Worm (Caenorhabditis elegans): Measurements from ENCODE around the gene nhr-66.

Gene nhr-66

DNA sequence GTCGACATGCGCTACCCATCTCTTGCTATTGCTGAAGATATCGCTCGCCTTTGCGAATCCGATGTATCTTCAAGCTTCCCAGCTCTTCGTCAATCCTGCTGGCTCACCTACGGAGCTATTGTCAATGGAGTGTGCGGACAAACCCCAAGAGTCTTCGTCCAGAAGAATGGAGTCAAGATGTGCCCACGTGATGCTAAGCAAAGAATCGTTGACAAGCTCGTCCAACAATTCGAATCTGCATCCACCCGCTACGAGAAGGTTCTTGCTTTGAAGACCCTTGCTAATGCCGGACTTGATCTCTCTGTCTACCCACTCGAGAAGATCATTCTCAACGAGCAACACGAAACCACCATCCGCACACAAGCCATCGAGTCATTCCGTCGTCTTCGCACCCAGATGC lies 26.3 kb upstream of the nhr-66 start:
- TF ChIP-seq nhr-76 (tag; optimal IDR thresholded peaks at IDR 0.05) (no peak), fkh-4 (tag; optimal IDR thresholded peaks at IDR 0.05; ENCODE audit: borderline replicate concordance) (no peak), dpl-1 (GFP tag; optimal IDR thresholded peaks at IDR 0.05) (no peak), nhr-20 (tag; optimal IDR thresholded peaks at IDR 0.05) (no peak), ceh-63 (GFP tag; optimal IDR thresholded peaks at IDR 0.05) (no peak), lin-39 (tag; optimal IDR thresholded peaks at IDR 0.05) (no peak), F16B12.6 (tag; optimal IDR thresholded peaks at IDR 0.05) (no peak), ces-1 (GFP tag; optimal IDR thresholded peaks at IDR 0.05) (no peak), ceh-90 (tag; optimal IDR thresholded peaks at IDR 0.05) (no peak), isw-1 (GFP tag; IDR thresholded peaks at IDR 0.05) (no peak), blmp-1 (tag; optimal IDR thresholded peaks at IDR 0.05) (no peak), fos-1 (tag; optimal IDR thresholded peaks at IDR 0.05) (no peak), lir-3 (tag; optimal IDR thresholded peaks at IDR 0.05; ENCODE audit: poor library complexity) (no peak), hlh-4 (tag; optimal IDR thresholded peaks at IDR 0.05) (no peak), lin-14 (GFP tag; optimal IDR thresholded peaks at IDR 0.05) (no peak)

DNA sequence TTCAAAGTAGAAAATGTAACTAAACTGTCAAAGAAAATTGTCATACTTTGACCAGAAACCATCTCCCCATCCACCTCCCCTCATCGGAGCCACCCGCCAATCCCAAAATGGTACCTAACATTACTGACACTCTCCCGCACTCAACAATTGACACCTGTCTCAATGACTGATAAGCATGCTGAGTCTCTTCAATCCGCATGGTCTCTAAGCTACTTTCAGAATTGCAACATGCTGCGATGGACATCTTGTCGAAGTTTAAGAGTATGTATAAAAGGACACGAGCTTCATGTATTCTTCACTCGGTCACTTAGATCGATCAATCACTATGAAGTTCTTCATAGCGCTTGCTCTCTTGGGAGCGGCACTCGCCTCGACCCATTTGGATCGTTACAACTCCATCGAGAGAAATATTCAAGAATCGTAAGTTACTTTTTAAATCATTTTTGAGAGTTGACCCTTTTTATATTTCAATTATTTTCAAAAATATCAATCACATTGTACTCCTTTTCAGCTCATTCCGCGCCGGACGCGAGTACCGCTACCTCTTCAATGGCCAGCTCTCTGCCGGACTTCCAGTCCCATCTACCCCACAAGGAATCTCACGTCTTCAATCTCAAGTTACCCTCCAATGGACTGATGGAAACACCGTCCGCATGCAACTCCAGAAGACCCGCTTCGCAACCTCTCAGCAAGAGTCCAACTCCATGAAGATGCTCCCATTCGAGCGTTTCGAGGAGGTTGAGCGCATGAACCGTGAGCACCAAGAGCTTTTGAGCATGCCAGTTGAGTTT lies 24.6 kb upstream of the nhr-66 start, which contains the start of gene vit-6:
Gene vit-6 (plus strand): TSS at position 310 of the 791 bp plus-strand sequence.
- TF ChIP-seq ces-1 (GFP tag; optimal IDR thresholded peaks at IDR 0.05) (no peak), F16B12.6 (tag; optimal IDR thresholded peaks at IDR 0.05) (no peak), dsc-1 (tag; optimal IDR thresholded peaks at IDR 0.05) (no peak), sup-37 (GFP tag; optimal IDR thresholded peaks at IDR 0.05) (no peak), blmp-1 (tag; optimal IDR thresholded peaks at IDR 0.05) (no peak), nhr-28 (tag; optimal IDR thresholded peaks at IDR 0.05) (no peak), xbp-1 (tag; optimal IDR thresholded peaks at IDR 0.05) (no peak), grh-1 (GFP tag; IDR thresholded peaks at IDR 0.05) (no peak), lin-14 (GFP tag; optimal IDR thresholded peaks at IDR 0.05) (no peak), lin-15B (tag; optimal IDR thresholded peaks at IDR 0.05) (no peak), nhr-76 (tag; optimal IDR thresholded peaks at IDR 0.05) (no peak), ama-1 (optimal IDR thresholded peaks at IDR 0.05) (no peak), C04F5.9 (tag; optimal IDR thresholded peaks at IDR 0.05) (no peak), nhr-11 (tag; optimal IDR thresholded peaks at IDR 0.05) (no peak), efl-1 (optimal IDR thresholded peaks at IDR 0.05) (no peak), efl-1 (GFP tag; optimal IDR thresholded peaks at IDR 0.05 in 1 of 2) (no peak), zip-4 (GFP tag; optimal IDR thresholded peaks at IDR 0.05) (no peak), vab-15 (tag; optimal IDR thresholded peaks at IDR 0.05) (no peak), hpl-2 (GFP tag; optimal IDR thresholded peaks at IDR 0.05) (no peak)

DNA sequence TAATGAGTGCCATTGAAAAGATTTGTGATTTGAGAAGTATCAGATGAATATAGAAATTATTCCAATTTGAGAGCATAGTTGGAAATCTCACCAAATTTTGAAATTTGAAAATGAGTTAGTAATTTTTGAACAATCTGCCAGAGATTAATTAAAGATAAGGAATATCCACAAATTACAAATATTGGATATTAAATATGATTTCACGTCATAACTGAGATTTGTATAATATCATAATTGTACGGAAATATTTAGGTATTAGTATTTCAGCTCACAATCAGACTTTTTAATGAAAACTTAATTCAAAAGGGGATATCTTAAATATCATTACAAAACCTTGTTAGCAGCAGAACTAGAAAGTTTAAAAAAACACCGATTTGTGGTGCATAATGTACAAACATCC lies 23.5 kb upstream of the nhr-66 start, which contains the start of gene K07H8.7:
Gene K07H8.7 (minus strand): TSS at position 101 of the 400 bp plus-strand sequence.
- no peak for TF ChIP-seq lsy-2 (tag; optimal IDR thresholded peaks at IDR 0.05)
- no peak for TF ChIP-seq C16A3.4 (tag; optimal IDR thresholded peaks at IDR 0.05)
- TF ChIP-seq elt-3 (tag; optimal IDR thresholded peaks at IDR 0.05): no peak
- TF ChIP-seq nhr-47 (tag; optimal IDR thresholded peaks at IDR 0.05): no peak
- no peak for TF ChIP-seq lin-14 (GFP tag; optimal IDR thresholded peaks at IDR 0.05)
- TF ChIP-seq mdl-1 (tag; optimal IDR thresholded peaks at IDR 0.05): no peak
- TF ChIP-seq mep-1 (tag; optimal IDR thresholded peaks at IDR 0.05): no peak
- TF ChIP-seq mab-9 (GFP tag; IDR thresholded peaks at IDR 0.05): no peak
- TF ChIP-seq zag-1 (tag; optimal IDR thresholded peaks at IDR 0.05): no peak
- no peak for TF ChIP-seq pax-3 (tag; optimal IDR thresholded peaks at IDR 0.05)
- TF ChIP-seq egl-27 (tag; optimal IDR thresholded peaks at IDR 0.05): no peak
- TF ChIP-seq tbx-2 (tag; optimal IDR thresholded peaks at IDR 0.05): no peak
- TF ChIP-seq fkh-4 (tag; optimal IDR thresholded peaks at IDR 0.05; ENCODE audit: borderline replicate concordance): no peak
- no peak for TF ChIP-seq snu-23 (GFP tag; optimal IDR thresholded peaks at IDR 0.05)
- no peak for TF ChIP-seq fkh-8 (tag; optimal IDR thresholded peaks at IDR 0.05)
- no peak for TF ChIP-seq swsn-7 (tag; optimal IDR thresholded peaks at IDR 0.05)
- TF ChIP-seq ceh-90 (tag; optimal IDR thresholded peaks at IDR 0.05): no peak
- no peak for TF ChIP-seq nhr-85 (tag)
- TF ChIP-seq efl-3 (GFP tag; optimal IDR thresholded peaks at IDR 0.05): no peak
- no peak for TF ChIP-seq blmp-1 (tag; optimal IDR thresholded peaks at IDR 0.05)

All from whole organism, L1 larva.